Fruit fly (Drosophila melanogaster): Measurements from ENCODE around the gene CG15387.

CG15387 gene

DNA sequence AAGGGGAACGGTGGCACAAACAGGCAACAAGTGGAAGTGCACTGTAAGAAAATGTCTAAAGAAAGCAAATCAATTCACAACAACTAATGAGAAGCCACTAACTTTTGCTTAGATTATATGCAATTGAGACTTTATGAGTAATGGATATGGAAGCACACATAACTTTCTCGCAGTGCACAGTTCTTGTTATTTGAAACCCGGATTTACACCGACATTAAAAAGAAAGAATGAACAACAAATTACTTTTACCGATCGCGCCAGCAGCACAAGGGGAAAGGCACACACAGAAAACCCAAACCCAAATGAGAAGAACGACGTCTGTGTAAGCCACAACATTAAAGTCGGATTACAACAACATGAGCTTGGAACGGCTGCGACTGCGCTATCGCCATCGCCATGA, 37.0 kb downstream of the CG15387 start (continued):
- no peak for TF ChIP-seq lov (optimal IDR thresholded peaks at IDR 0.05)
- TF ChIP-seq lov (GFP tag; IDR thresholded peaks at IDR 0.05) = peak; percentile 23; the same call in 1 of the 3 replicates
- TF ChIP-seq E2f2 (GFP tag; IDR thresholded peaks at IDR 0.05) = 0 out of 2 replicates have a peak, but pooled peaks have one; percentile 14
- peak; percentile 59; the same call in 1 of the 3 replicates for TF ChIP-seq Optix (GFP tag; IDR thresholded peaks at IDR 0.05)
- no peak for TF ChIP-seq CG6272 (GFP tag; IDR thresholded peaks at IDR 0.05)
- peak; percentile 77 for TF ChIP-seq CG8944 (GFP tag; optimal IDR thresholded peaks at IDR 0.05)
- TF ChIP-seq NC2β (GFP tag; optimal IDR thresholded peaks at IDR 0.05) = peak; percentile 81
- peak; percentile 91 for TF ChIP-seq CG10979 (tag; optimal IDR thresholded peaks at IDR 0.05)
- TF ChIP-seq slou (GFP tag; optimal IDR thresholded peaks at IDR 0.05) = no peak
- no peak for TF ChIP-seq Sin3A (optimal IDR thresholded peaks at IDR 0.05)
- TF ChIP-seq CG1602 (GFP tag; optimal IDR thresholded peaks at IDR 0.05) = peak; percentile 69
- peak; percentile 21 for TF ChIP-seq org-1 (GFP tag; optimal IDR thresholded peaks at IDR 0.05)
- TF ChIP-seq Sry-β (GFP tag; optimal IDR thresholded peaks at IDR 0.05) = peak; percentile 39
- peak; percentile 1 for TF ChIP-seq her (GFP tag; optimal IDR thresholded peaks at IDR 0.05)
- peak; percentile 22 for TF ChIP-seq pb (GFP tag; optimal IDR thresholded peaks at IDR 0.05)
- TF ChIP-seq bbx (GFP tag; IDR thresholded peaks at IDR 0.05; ENCODE audit: partially characterized antibody) = no peak
- TF ChIP-seq tgo (GFP tag; IDR thresholded peaks at IDR 0.05) = peak; percentile 35; the same call in 1 of the 3 replicates
- TF ChIP-seq PHDP (tag; optimal IDR thresholded peaks at IDR 0.05) = peak; percentile 36
- peak; percentile 66 for TF ChIP-seq CG33213 (GFP tag; optimal IDR thresholded peaks at IDR 0.05)
- TF ChIP-seq H15 (GFP tag; IDR thresholded peaks at IDR 0.05) = peak; percentile 72
- no peak for TF ChIP-seq CG42726 (GFP tag; IDR thresholded peaks at IDR 0.05; ENCODE audit: partially characterized antibody)
- TF ChIP-seq lab (GFP tag; optimal IDR thresholded peaks at IDR 0.05) = peak; percentile 19
- TF ChIP-seq Lim3 (GFP tag; IDR thresholded peaks at IDR 0.05) = no peak
- no peak for TF ChIP-seq z (GFP tag; IDR thresholded peaks at IDR 0.05)
- peak; percentile 73; the same call in 2 of the 3 replicates for TF ChIP-seq CG3726 (GFP tag; IDR thresholded peaks at IDR 0.05)
- peak; percentile 39 for TF ChIP-seq Dad (GFP tag; optimal IDR thresholded peaks at IDR 0.05)
- peak; percentile 86 for TF ChIP-seq CG33557 (GFP tag; optimal IDR thresholded peaks at IDR 0.05)
- TF ChIP-seq CG14014 (GFP tag; IDR thresholded peaks at IDR 0.05) = no peak
- TF ChIP-seq CG17328 (GFP tag; IDR thresholded peaks at IDR 0.05) = peak; percentile 85
- no peak; the same call in 1 of the 2 replicates for TF ChIP-seq ttk (GFP tag; IDR thresholded peaks at IDR 0.05)
- TF ChIP-seq lmd (GFP tag; IDR thresholded peaks at IDR 0.05) = peak; percentile 53
- peak; percentile 74 for TF ChIP-seq D19A (tag; optimal IDR thresholded peaks at IDR 0.05)
- peak; percentile 25 for TF ChIP-seq kay (GFP tag; optimal IDR thresholded peaks at IDR 0.05)
- TF ChIP-seq ci (GFP tag; IDR thresholded peaks at IDR 0.05) = peak; percentile 77
- TF ChIP-seq esg (GFP tag; conservative IDR thresholded peaks at IDR 0.05) = peak; percentile 40; the same call in 1 of the 2 replicates
- TF ChIP-seq stc (GFP tag; IDR thresholded peaks at IDR 0.05) = no peak
- TF ChIP-seq CG14965 (GFP tag; optimal IDR thresholded peaks at IDR 0.05; ENCODE audit: borderline replicate concordance) = no peak
- peak; percentile 58 for TF ChIP-seq pum (GFP tag; optimal IDR thresholded peaks at IDR 0.05)
- no peak for TF ChIP-seq Dek (tag; optimal IDR thresholded peaks at IDR 0.05)
- no peak for TF ChIP-seq CG17912 (GFP tag; optimal IDR thresholded peaks at IDR 0.05)
- TF ChIP-seq slp2 (GFP tag; optimal IDR thresholded peaks at IDR 0.05) = peak; percentile 59
- peak; percentile 65 for TF ChIP-seq CG10431 (GFP tag; optimal IDR thresholded peaks at IDR 0.05)
- peak; percentile 21 for TF ChIP-seq CG2116 (GFP tag; optimal IDR thresholded peaks at IDR 0.05)
- TF ChIP-seq Mad (GFP tag; optimal IDR thresholded peaks at IDR 0.05) = peak; percentile 53
- peak; percentile 76 for TF ChIP-seq CG10267 (tag; optimal IDR thresholded peaks at IDR 0.05)
- no peak for TF ChIP-seq CG6175 (GFP tag; IDR thresholded peaks at IDR 0.05)
- TF ChIP-seq al (GFP tag; IDR thresholded peaks at IDR 0.05) = no peak
- TF ChIP-seq repo (GFP tag; optimal IDR thresholded peaks at IDR 0.05) = peak; percentile 55
- TF ChIP-seq nerfin-1 (tag; optimal IDR thresholded peaks at IDR 0.05) = peak; percentile 50
- TF ChIP-seq CG3065 (GFP tag; optimal IDR thresholded peaks at IDR 0.05) = peak; percentile 62
- no peak for TF ChIP-seq CG2199 (GFP tag; IDR thresholded peaks at IDR 0.05)
- TF ChIP-seq CG14050 (GFP tag; IDR thresholded peaks at IDR 0.05) = peak; percentile 21; the same call in 1 of the 3 replicates

Data from whole organism, embryonic.